Fruit fly (Drosophila melanogaster) S2 (cell line): Measurements from ENCODE around the gene dsb.

Experiments
- CG8478 ChIP-seq: fragments of >200 bp; optimal IDR thresholded peaks from 2 replicates; lab custom pipeline; 2018
- CTCF ChIP-seq, 2 experiments: fragments of >200 bp; optimal IDR thresholded peaks; 2 replicates each; lab custom pipeline; 2018

dm6 chr3L:1906208-1906607 is 3.8 kb downstream of the dsb start:
- no peak for TF ChIP-seq CTCF (optimal IDR thresholded peaks at IDR 0.05; lab: Kevin White, UChicago)
- TF ChIP-seq CG8478: no peak
